Worm (Caenorhabditis elegans) whole organism, early embryonic: ENCODE measurements around the gene col-144.

Experiments used
- B0310.2 ChIP-seq: sonication (generic microtip); optimal IDR thresholded peaks from 2 replicates; lab custom pipeline; 2016; ENCODE audit warnings: mild to moderate bottlenecking, missing genetic modification characterization, missing compliant biosample characterization
- pes-1 ChIP-seq: fragments of 200-800 bp; sonication (Bioruptor generic); IDR thresholded peaks from 2 replicates; pipeline ENCODE4 v1.3.6; 2022; ENCODE audit warnings: missing genetic modification reagents, missing genetic modification characterization, missing compliant biosample characterization
- scrt-1 ChIP-seq: fragments of 200-800 bp; sonication (Bioruptor generic); IDR thresholded peaks from 2 replicates; pipeline ENCODE4 v1.3.6; 2022; ENCODE audit warnings: missing genetic modification characterization, missing compliant biosample characterization
- sea-1 ChIP-seq: fragments of 200-800 bp; sonication (Bioruptor generic); conservative IDR thresholded peaks from 2 replicates; pipeline ENCODE4 v1.3.6; 2022; ENCODE audit warnings: missing genetic modification characterization, missing compliant biosample characterization

- no peak for TF ChIP-seq pes-1 (GFP tag; lab: Robert Waterston, UW)
- no peak for TF ChIP-seq sea-1 (GFP tag; lab: Robert Waterston, UW)
- no peak for TF ChIP-seq B0310.2 (tag; lab: Kevin White, UChicago)
- TF ChIP-seq scrt-1 (GFP tag; lab: Robert Waterston, UW), result no peak
These were observed 7.6 kb upstream of the col-144 start, which contains the start of gene B0222.11 for ce11 chrV:9168089-9168488.
